Worm (Caenorhabditis elegans) whole organism, young adult: ENCODE measurements around the gene eff-1.

Experiments used
- F23B12.7 ChIP-seq: sonication (generic microtip); optimal IDR thresholded peaks from 2 replicates; lab custom pipeline; 2017; ENCODE audit warnings: missing genetic modification characterization, mild to moderate bottlenecking, missing compliant biosample characterization, antibody characterized with exemption, moderate library complexity; ENCODE audit not compliant: insufficient read depth
- attf-3 ChIP-seq: fragments of 200-800 bp; sonication (Bioruptor generic); conservative IDR thresholded peaks from 2 replicates; pipeline ENCODE4 v1.3.6; 2022; ENCODE audit warnings: missing genetic modification reagents, missing genetic modification characterization, missing compliant biosample characterization
- repo-1 ChIP-seq: sonication (generic microtip); optimal IDR thresholded peaks from 2 replicates; lab custom pipeline; 2017; ENCODE audit warnings: mild to moderate bottlenecking, missing genetic modification characterization, missing compliant biosample characterization
- zim-3 ChIP-seq: sonication (generic microtip); optimal IDR thresholded peaks from 2 replicates; lab custom pipeline; 2017; ENCODE audit warnings: mild to moderate bottlenecking, missing genetic modification characterization, moderate library complexity, missing compliant biosample characterization

DNA sequence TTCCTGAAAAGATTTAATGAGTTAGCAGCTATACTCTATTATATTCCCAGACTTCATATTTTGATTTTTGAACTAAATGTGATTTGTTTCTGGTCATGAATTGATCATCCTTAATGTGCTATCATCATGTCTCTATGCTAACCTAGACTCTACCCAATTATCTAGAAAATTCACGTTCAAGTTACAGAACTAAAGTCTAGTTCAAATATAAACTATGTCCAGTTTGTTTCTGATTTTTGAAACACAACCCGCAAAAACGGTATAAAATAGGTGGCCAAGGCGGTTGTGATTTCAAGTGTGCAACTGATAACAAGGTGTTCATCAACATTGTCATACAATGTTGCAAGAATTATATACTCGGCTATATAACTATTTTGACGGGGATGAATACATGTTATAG is 44.3 kb downstream of the eff-1 start, which contains the start of gene F49E12.10:
- TF ChIP-seq zim-3 (tag; lab: Kevin White, UChicago): no peak
- TF ChIP-seq attf-3 (GFP tag; lab: Robert Waterston, UW): no peak
- no peak for TF ChIP-seq repo-1
- TF ChIP-seq F23B12.7: no peak
